Worm (Caenorhabditis elegans) whole organism, L1 larva: ENCODE results near the gene C45B2.1.
A peak's percentile ranks its signal among the peaks of the same experiment; 100 is the strongest.

Experiments
- C34B4.2 ChIP-seq: sonication (generic microtip); optimal IDR thresholded peaks from 2 replicates; lab custom pipeline; 2017; ENCODE audit warnings: mild to moderate bottlenecking, missing genetic modification characterization, missing compliant biosample characterization
- alr-1 ChIP-seq: fragments of 200-800 bp; sonication (Bioruptor generic); optimal IDR thresholded peaks from 2 replicates; lab custom pipeline; 2018; ENCODE audit warnings: borderline replicate concordance, mild to moderate bottlenecking, missing genetic modification characterization, missing compliant biosample characterization
- ceh-82 ChIP-seq, 3 experiments: fragments of 150-350 bp in 1 of 3; sonication (generic microtip) in 2 of 3; optimal IDR thresholded peaks; 2 replicates each; lab custom pipeline; 2014 to 2017; ENCODE audit warnings: missing biosample characterization in 3 of 3, missing genetic modification characterization in 3 of 3
- fkh-10 ChIP-seq: sonication (generic microtip); optimal IDR thresholded peaks from 2 replicates; lab custom pipeline; 2017; ENCODE audit warnings: missing biosample characterization, missing genetic modification reagents, missing genetic modification characterization
- jun-1 ChIP-seq: fragments of 150-350 bp; optimal IDR thresholded peaks from 2 replicates; lab custom pipeline; 2014; ENCODE audit warnings: missing biosample characterization, missing genetic modification reagents, missing genetic modification characterization
- lin-14 ChIP-seq: fragments of 200-800 bp; sonication (Bioruptor generic); optimal IDR thresholded peaks from 2 replicates; lab custom pipeline; 2018; ENCODE audit warnings: mild to moderate bottlenecking, missing genetic modification characterization, moderate library complexity, missing compliant biosample characterization
- lin-15B ChIP-seq: fragments of 150-350 bp; sonication (generic microtip); optimal IDR thresholded peaks from 3 replicates; lab custom pipeline; 2014; ENCODE audit warnings: missing biosample characterization, missing genetic modification characterization
- mdl-1 ChIP-seq, 2 experiments: fragments of 150-350 bp; optimal IDR thresholded peaks; 2 replicates each; lab custom pipeline; 2014 to 2017; ENCODE audit warnings: missing biosample characterization in 2 of 2, missing genetic modification characterization in 2 of 2, inconsistent platforms in 1 of 2
- mep-1 ChIP-seq: fragments of 150-350 bp; optimal IDR thresholded peaks from 2 replicates; lab custom pipeline; 2014; ENCODE audit warnings: missing biosample characterization, missing genetic modification characterization
- nhr-11 ChIP-seq: fragments of 150-350 bp; optimal IDR thresholded peaks from 2 replicates; lab custom pipeline; 2014; ENCODE audit warnings: missing biosample characterization, missing genetic modification characterization
- nhr-20 ChIP-seq: sonication (generic microtip); optimal IDR thresholded peaks from 2 replicates; lab custom pipeline; 2016; ENCODE audit warnings: mild to moderate bottlenecking, missing genetic modification characterization, missing compliant biosample characterization
- nhr-90 ChIP-seq: sonication (generic microtip); optimal IDR thresholded peaks from 2 replicates; lab custom pipeline; 2016; ENCODE audit warnings: mild to moderate bottlenecking, missing genetic modification characterization, missing compliant biosample characterization; ENCODE audit not compliant: poor library complexity
- sup-37 ChIP-seq: fragments of 200-800 bp; sonication (Bioruptor generic); optimal IDR thresholded peaks from 2 replicates; lab custom pipeline; 2018; ENCODE audit warnings: mild to moderate bottlenecking, missing genetic modification characterization, missing compliant biosample characterization

DNA sequence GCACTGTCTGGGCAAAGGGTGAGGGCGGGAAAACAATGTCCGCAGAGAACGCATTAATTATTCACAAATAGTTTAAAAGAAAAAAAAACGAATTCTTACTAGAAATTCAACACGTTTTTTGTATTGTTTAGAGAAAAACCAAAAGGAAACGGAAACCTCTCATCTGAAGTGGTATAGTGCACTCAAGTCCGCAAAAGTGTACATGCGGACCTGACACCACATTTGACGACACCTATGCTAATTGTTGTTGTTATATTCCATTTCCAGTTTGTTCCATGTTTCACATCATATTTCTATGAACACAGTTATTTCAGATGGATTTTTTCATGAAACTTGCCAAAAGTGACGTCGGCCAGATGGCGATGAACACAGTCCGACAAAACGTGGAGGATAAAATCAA lies 33.2 kb upstream of the C45B2.1 start, which contains the start of gene C45B2.6:
- TF ChIP-seq mep-1 (tag; lab: Kevin White, UChicago) (peak; percentile 32), fkh-10 (no peak), nhr-20 (tag; lab: Kevin White, UChicago) (peak; percentile 23), sup-37 (GFP tag; lab: Kevin White, UChicago) (no peak), lin-15B (no peak), nhr-90 (tag; lab: Kevin White, UChicago) (no peak), lin-14 (GFP tag; lab: Kevin White, UChicago) (peak; percentile 46), jun-1 (tag; lab: Kevin White, UChicago) (no peak), nhr-11 (tag; lab: Kevin White, UChicago) (no peak), ceh-82 (tag; optimal IDR thresholded peaks at IDR 0.05; lab: Kevin White, UChicago) (peak in 1 of 3 experiments; percentile 29), C34B4.2 (no peak), alr-1 (tag; lab: Kevin White, UChicago) (no peak), mdl-1 (tag; optimal IDR thresholded peaks at IDR 0.05; lab: Kevin White, UChicago) (no peak)
